Worm (Caenorhabditis elegans) whole organism, L3 larva: ENCODE results near the gene glr-4.

Source experiments
- R02D3.7 ChIP-seq: fragments of 150-350 bp; optimal IDR thresholded peaks from 2 replicates; lab custom pipeline; 2014; ENCODE audit warnings: missing biosample characterization, missing genetic modification characterization
- aly-2 ChIP-seq: fragments of 150-350 bp; optimal IDR thresholded peaks from 2 replicates; lab custom pipeline; 2014; ENCODE audit warnings: missing biosample characterization, missing genetic modification characterization
- ama-1 ChIP-seq: fragments of 150-350 bp; optimal IDR thresholded peaks from 2 replicates; lab custom pipeline; 2018
- ceh-16 ChIP-seq: sonication (generic microtip); optimal IDR thresholded peaks from 2 replicates; lab custom pipeline; 2017; ENCODE audit warnings: missing biosample characterization, missing genetic modification characterization
- ceh-28 ChIP-seq: fragments of 150-350 bp; optimal IDR thresholded peaks from 2 replicates; lab custom pipeline; 2014; ENCODE audit warnings: missing biosample characterization, missing genetic modification reagents, missing genetic modification characterization
- daf-12 ChIP-seq: fragments of 150-350 bp; optimal IDR thresholded peaks from 2 replicates; lab custom pipeline; 2014; ENCODE audit warnings: missing biosample characterization, missing genetic modification reagents, missing genetic modification characterization
- egl-27 ChIP-seq: sonication (generic microtip); optimal IDR thresholded peaks from 4 replicates; lab custom pipeline; 2017; ENCODE audit warnings: missing biosample characterization, missing genetic modification reagents, missing genetic modification characterization
- egl-5 ChIP-seq: fragments of 150-350 bp; optimal IDR thresholded peaks from 2 replicates; lab custom pipeline; 2017; ENCODE audit warnings: missing biosample characterization, missing genetic modification reagents, missing genetic modification characterization, inconsistent platforms
- elt-2 ChIP-seq: sonication (generic microtip); optimal IDR thresholded peaks from 2 replicates; lab custom pipeline; 2016; ENCODE audit warnings: missing genetic modification reagents, mild to moderate bottlenecking, missing genetic modification characterization, missing compliant biosample characterization
- elt-3 ChIP-seq, 3 experiments: fragments of 150-350 bp in 1 of 3; sonication (generic microtip) in 2 of 3; optimal IDR thresholded peaks; 2 replicates in 2 of 3; 4 replicates in 1 of 3; lab custom pipeline; 2014 to 2017; ENCODE audit warnings: missing biosample characterization in 3 of 3, missing genetic modification characterization in 3 of 3
- eor-1 ChIP-seq, 2 experiments: fragments of 150-350 bp; optimal IDR thresholded peaks; 2 replicates each; lab custom pipeline; 2014 to 2018; ENCODE audit warnings: missing biosample characterization in 2 of 2, missing genetic modification characterization in 2 of 2
- fkh-10 ChIP-seq: sonication (generic microtip); optimal IDR thresholded peaks from 2 replicates; lab custom pipeline; 2017; ENCODE audit warnings: missing biosample characterization, missing genetic modification reagents, missing genetic modification characterization
- fkh-2 ChIP-seq: fragments of 150-350 bp; optimal IDR thresholded peaks from 2 replicates; lab custom pipeline; 2014; ENCODE audit warnings: missing biosample characterization, missing genetic modification reagents, missing genetic modification characterization
- fos-1 ChIP-seq: fragments of 150-350 bp; optimal IDR thresholded peaks from 2 replicates; lab custom pipeline; 2014; ENCODE audit warnings: missing biosample characterization, missing genetic modification characterization
- hmg-11 ChIP-seq: sonication (generic microtip); optimal IDR thresholded peaks from 2 replicates; lab custom pipeline; 2016; ENCODE audit warnings: missing genetic modification characterization, missing compliant biosample characterization
- jun-1 ChIP-seq: fragments of 150-350 bp; optimal IDR thresholded peaks from 2 replicates; lab custom pipeline; 2014; ENCODE audit warnings: missing biosample characterization, missing genetic modification reagents, missing genetic modification characterization
- lin-15B ChIP-seq: fragments of 150-350 bp; optimal IDR thresholded peaks from 2 replicates; lab custom pipeline; 2014; ENCODE audit warnings: missing biosample characterization, missing genetic modification characterization
- lin-39 ChIP-seq: fragments of 150-350 bp; optimal IDR thresholded peaks from 2 replicates; lab custom pipeline; 2018; ENCODE audit warnings: missing biosample characterization, missing genetic modification reagents, missing genetic modification characterization
- lsy-12 ChIP-seq: sonication (generic microtip); optimal IDR thresholded peaks from 2 replicates; lab custom pipeline; 2016; ENCODE audit warnings: mild to moderate bottlenecking, missing genetic modification characterization, missing compliant biosample characterization
- mdl-1 ChIP-seq: fragments of 150-350 bp; optimal IDR thresholded peaks from 2 replicates; lab custom pipeline; 2014; ENCODE audit warnings: missing biosample characterization, missing genetic modification characterization
- nfya-1 ChIP-seq: sonication (generic microtip); optimal IDR thresholded peaks from 2 replicates; lab custom pipeline; 2017; ENCODE audit warnings: missing genetic modification characterization, mild to moderate bottlenecking, missing compliant biosample characterization, antibody characterized with exemption, moderate library complexity; ENCODE audit not compliant: insufficient read depth
- nhr-11 ChIP-seq: fragments of 150-350 bp; optimal IDR thresholded peaks from 2 replicates; lab custom pipeline; 2014; ENCODE audit warnings: missing biosample characterization, missing genetic modification characterization
- nhr-23 ChIP-seq: fragments of 150-350 bp; optimal IDR thresholded peaks from 2 replicates; lab custom pipeline; 2014; ENCODE audit warnings: missing biosample characterization, missing genetic modification reagents, missing genetic modification characterization
- nhr-25 ChIP-seq: sonication (generic microtip); optimal IDR thresholded peaks from 2 replicates; lab custom pipeline; 2017; ENCODE audit warnings: missing biosample characterization, missing genetic modification characterization
- nhr-28 ChIP-seq: fragments of 150-350 bp; optimal IDR thresholded peaks from 2 replicates; lab custom pipeline; 2014; ENCODE audit warnings: missing biosample characterization, missing genetic modification characterization
- nhr-43 ChIP-seq: sonication (generic microtip); optimal IDR thresholded peaks from 2 replicates; lab custom pipeline; 2016; ENCODE audit warnings: mild to moderate bottlenecking, missing genetic modification characterization, missing compliant biosample characterization; ENCODE audit not compliant: poor library complexity, severe bottlenecking
- nhr-67 ChIP-seq: fragments of 150-350 bp; optimal IDR thresholded peaks from 2 replicates; lab custom pipeline; 2014; ENCODE audit warnings: missing biosample characterization, missing genetic modification characterization
- pha-4 ChIP-seq: fragments of 150-350 bp; optimal IDR thresholded peaks from 2 replicates; lab custom pipeline; 2014; ENCODE audit warnings: missing biosample characterization, missing genetic modification reagents, missing genetic modification characterization
- pqm-1 ChIP-seq: fragments of 150-350 bp; optimal IDR thresholded peaks from 2 replicates; lab custom pipeline; 2017; ENCODE audit warnings: missing biosample characterization, missing genetic modification characterization, inconsistent platforms
- sea-2 ChIP-seq: fragments of 150-350 bp; sonication (generic microtip); optimal IDR thresholded peaks from 4 replicates; lab custom pipeline; 2014; ENCODE audit warnings: missing biosample characterization, missing genetic modification reagents, missing genetic modification characterization
- skn-1 ChIP-seq: fragments of 150-350 bp; optimal IDR thresholded peaks from 2 replicates; lab custom pipeline; 2014; ENCODE audit warnings: missing biosample characterization, missing genetic modification characterization
- snpc-4 ChIP-seq: fragments of 150-350 bp; optimal IDR thresholded peaks from 2 replicates; lab custom pipeline; 2014; ENCODE audit warnings: missing biosample characterization, missing genetic modification characterization
- tbx-2 ChIP-seq: sonication (generic microtip); optimal IDR thresholded peaks from 2 replicates; lab custom pipeline; 2016; ENCODE audit warnings: mild to moderate bottlenecking, missing genetic modification characterization, missing compliant biosample characterization
- zag-1 ChIP-seq: fragments of 150-350 bp; optimal IDR thresholded peaks from 2 replicates; lab custom pipeline; 2014; ENCODE audit warnings: missing biosample characterization, missing genetic modification characterization
- ztf-11 ChIP-seq: fragments of 150-350 bp; optimal IDR thresholded peaks from 2 replicates; lab custom pipeline; 2014; ENCODE audit warnings: missing biosample characterization, missing genetic modification characterization

The glr-4 gene

ce11 chrII:7758397-7759135, 35.6 kb downstream of the glr-4 start, which contains the start of gene B0228.7:
Gene B0228.7 (minus strand): TSS chrII:7759023.
- TF ChIP-seq lin-15B (peak; percentile 22), pqm-1 (tag; lab: Kevin White, UChicago) (peak; percentile 38), pha-4 (tag; lab: Kevin White, UChicago) (peak; percentile 64), ama-1 (lab: Kevin White, UChicago) (peak; percentile 30), lin-39 (tag; lab: Kevin White, UChicago) (peak; percentile 7), elt-3 (tag; optimal IDR thresholded peaks at IDR 0.05; lab: Kevin White, UChicago) (no peak), nhr-28 (no peak), zag-1 (no peak), ceh-28 (tag; lab: Kevin White, UChicago) (peak; percentile 24), elt-2 (tag; lab: Kevin White, UChicago) (peak; percentile 78), nhr-43 (no peak), hmg-11 (tag; lab: Kevin White, UChicago) (peak; percentile 10), fos-1 (tag; lab: Kevin White, UChicago) (no peak), aly-2 (tag; lab: Kevin White, UChicago) (no peak), daf-12 (tag; lab: Kevin White, UChicago) (no peak), nfya-1 (tag; lab: Kevin White, UChicago) (peak; percentile 49)

DNA sequence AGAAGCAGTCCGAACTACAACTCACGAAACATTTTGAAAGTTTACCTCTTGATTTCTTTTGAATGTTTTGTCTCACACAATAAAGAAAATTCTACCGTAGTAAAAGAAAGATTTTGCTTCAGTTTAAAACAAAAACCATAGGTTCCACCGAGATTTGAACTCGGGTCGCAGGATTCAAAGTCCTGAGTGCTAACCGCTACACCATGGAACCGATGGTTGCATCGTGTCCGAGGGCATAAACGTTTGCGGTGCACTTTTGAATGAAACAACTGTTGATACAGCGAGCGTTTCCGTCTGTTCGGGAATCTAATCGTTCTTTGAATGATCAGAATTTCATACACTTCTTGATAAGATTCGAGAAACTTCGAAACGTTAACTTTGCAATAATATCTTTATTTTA, 37.3 kb downstream of the glr-4 start:
- TF ChIP-seq nhr-25 (tag; lab: Kevin White, UChicago) (peak; percentile 34), ama-1 (lab: Kevin White, UChicago) (peak; percentile 89), pqm-1 (tag; lab: Kevin White, UChicago) (peak; percentile 59), tbx-2 (tag; lab: Kevin White, UChicago) (no peak), R02D3.7 (peak; percentile 13), elt-3 (tag; optimal IDR thresholded peaks at IDR 0.05; lab: Kevin White, UChicago) (peak in 1 of 3 experiments; percentile 5), lin-15B (peak; percentile 11), elt-2 (tag; lab: Kevin White, UChicago) (peak; percentile 77), snpc-4 (tag; lab: Kevin White, UChicago) (no peak), jun-1 (tag; lab: Kevin White, UChicago) (peak; percentile 65), lsy-12 (tag; lab: Kevin White, UChicago) (peak; percentile 40), egl-5 (tag; lab: Kevin White, UChicago) (no peak), nhr-43 (peak; percentile 57), ceh-16 (tag; lab: Kevin White, UChicago) (no peak), nhr-67 (tag; lab: Kevin White, UChicago) (no peak), nfya-1 (tag; lab: Kevin White, UChicago) (peak; percentile 57), skn-1 (tag; lab: Kevin White, UChicago) (peak; percentile 26)
- TF ChIP-seq, all 47 proteins: peak for 12

- TF ChIP-seq sea-2 (GFP tag; lab: Kevin White, UChicago) (no peak), nhr-11 (no peak), egl-27 (no peak), jun-1 (tag; lab: Kevin White, UChicago) (no peak), snpc-4 (tag; lab: Kevin White, UChicago) (peak; percentile 48)
Measured at ce11 chrII:7755116-7755571, 39.0 kb downstream of the glr-4 start, which contains the start of the genes B0228.6 and B0228.1. Gene B0228.6 (minus strand): TSS chrII:7755166. Gene B0228.1 (plus strand): TSS chrII:7755343.

- TF ChIP-seq fkh-2 (tag; lab: Kevin White, UChicago) (no peak), daf-12 (tag; lab: Kevin White, UChicago) (no peak), nhr-43 (no peak), ama-1 (lab: Kevin White, UChicago) (no peak), nhr-23 (no peak), hmg-11 (tag; lab: Kevin White, UChicago) (no peak)
Measured at ce11 chrII:7753500-7753899, 40.6 kb downstream of the glr-4 start, which contains the start of gene trx-1. Gene trx-1 (minus strand): TSS chrII:7753600.

DNA sequence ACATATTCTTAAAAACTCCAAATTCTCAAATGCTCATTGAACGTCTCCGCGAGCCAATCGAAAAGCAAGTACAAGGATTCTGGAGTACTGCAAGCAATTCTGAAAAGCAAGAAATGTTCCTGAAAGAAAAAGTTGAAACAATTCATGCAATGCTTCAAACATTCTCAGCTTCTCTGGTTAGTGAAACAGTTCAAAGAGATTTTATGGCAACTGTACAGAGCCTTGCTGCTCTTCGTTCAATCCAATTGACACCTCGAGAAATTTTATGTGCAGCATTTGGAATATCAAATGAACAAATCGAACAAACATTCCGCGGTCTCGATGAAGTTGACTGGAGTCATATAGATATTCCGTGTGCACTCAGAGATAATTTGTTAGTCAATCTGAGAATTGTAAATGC, 57.4 kb downstream of the glr-4 start:
- TF ChIP-seq ztf-11 (tag; lab: Kevin White, UChicago) (no peak), fkh-2 (tag; lab: Kevin White, UChicago) (no peak), nhr-28 (no peak), elt-2 (tag; lab: Kevin White, UChicago) (no peak), lin-15B (no peak), nhr-67 (tag; lab: Kevin White, UChicago) (no peak), mdl-1 (tag; lab: Kevin White, UChicago) (no peak), nhr-11 (no peak), ceh-28 (tag; lab: Kevin White, UChicago) (no peak), tbx-2 (tag; lab: Kevin White, UChicago) (no peak), fkh-10 (GFP tag; lab: Kevin White, UChicago) (no peak), lin-39 (tag; lab: Kevin White, UChicago) (no peak), eor-1 (tag; optimal IDR thresholded peaks at IDR 0.05; lab: Kevin White, UChicago) (no peak), skn-1 (tag; lab: Kevin White, UChicago) (no peak)
